Fruit fly (Drosophila melanogaster) whole organism, embryonic: ENCODE measurements around the gene CG34292.

Experiments
- Atf6 ChIP-seq: fragments of 200-800 bp; sonication (Bioruptor generic); IDR thresholded peaks from 2 replicates; pipeline ENCODE4 v1.3.6; 2022; ENCODE audit warnings: missing biosample characterization, missing genetic modification characterization
- Bdp1 ChIP-seq: fragments of 200-800 bp; sonication (Bioruptor generic); optimal IDR thresholded peaks from 3 replicates; lab custom pipeline; 2016; ENCODE audit warnings: missing biosample characterization, missing genetic modification characterization
- Bteb2 ChIP-seq: fragments of 200-800 bp; sonication (Bioruptor generic); optimal IDR thresholded peaks from 2 replicates; lab custom pipeline; 2016; ENCODE audit warnings: missing biosample characterization, missing genetic modification characterization
- CG13894 ChIP-seq: fragments of 200-800 bp; sonication (Bioruptor generic); optimal IDR thresholded peaks from 3 replicates; lab custom pipeline; 2018; ENCODE audit warnings: missing biosample characterization, mild to moderate bottlenecking, missing genetic modification characterization, moderate library complexity
- CG14050 ChIP-seq: fragments of 200-800 bp; sonication (Bioruptor generic); IDR thresholded peaks from 3 replicates; pipeline ENCODE4 v1.3.6; 2022; ENCODE audit warnings: missing biosample characterization, missing genetic modification characterization
- CG17385 ChIP-seq: fragments of 200-800 bp; sonication (Bioruptor generic); optimal IDR thresholded peaks from 3 replicates; lab custom pipeline; 2018; ENCODE audit warnings: missing biosample characterization, mild to moderate bottlenecking, missing genetic modification characterization
- CG17912 ChIP-seq: fragments of 200-800 bp; sonication (Bioruptor generic); optimal IDR thresholded peaks from 2 replicates; lab custom pipeline; 2018; ENCODE audit warnings: missing biosample characterization, mild to moderate bottlenecking, missing genetic modification characterization
- CG30020 ChIP-seq: fragments of 200-800 bp; optimal IDR thresholded peaks from 2 replicates; lab custom pipeline; 2019; ENCODE audit warnings: missing biosample characterization, mild to moderate bottlenecking, missing genetic modification characterization, moderate library complexity
- CG30431 ChIP-seq: fragments of 200-800 bp; sonication (Bioruptor generic); optimal IDR thresholded peaks from 2 replicates; lab custom pipeline; 2017; ENCODE audit warnings: missing biosample characterization, missing genetic modification characterization
- CG32532 ChIP-seq: fragments of 200-800 bp; sonication (Bioruptor generic); IDR thresholded peaks from 2 replicates; pipeline ENCODE4 v1.3.6; 2022; ENCODE audit warnings: missing biosample characterization, missing genetic modification characterization
- CG3407 ChIP-seq: fragments of 200-800 bp; sonication (Bioruptor generic); optimal IDR thresholded peaks from 2 replicates; lab custom pipeline; 2018; ENCODE audit warnings: missing biosample characterization, mild to moderate bottlenecking, missing genetic modification characterization
- CG4328 ChIP-seq: fragments of 200-800 bp; sonication (Bioruptor generic); optimal IDR thresholded peaks from 3 replicates; lab custom pipeline; 2017; ENCODE audit warnings: missing biosample characterization, missing genetic modification reagents, missing genetic modification characterization
- CG4424 ChIP-seq: fragments of 200-800 bp; sonication (Bioruptor generic); optimal IDR thresholded peaks from 3 replicates; lab custom pipeline; 2016; ENCODE audit warnings: missing biosample characterization, missing genetic modification characterization
- CG4820 ChIP-seq: fragments of 200-800 bp; sonication (Bioruptor generic); optimal IDR thresholded peaks from 3 replicates; lab custom pipeline; 2016; ENCODE audit warnings: missing biosample characterization, missing genetic modification characterization
- CG6254 ChIP-seq: fragments of 200-800 bp; sonication (Bioruptor generic); optimal IDR thresholded peaks from 3 replicates; lab custom pipeline; 2017; ENCODE audit warnings: mild to moderate bottlenecking, missing biosample characterization, missing genetic modification reagents, missing genetic modification characterization
- CG8089 ChIP-seq: fragments of 200-800 bp; sonication (Bioruptor generic); optimal IDR thresholded peaks from 3 replicates; lab custom pipeline; 2016; ENCODE audit warnings: missing biosample characterization, missing genetic modification characterization
- CG9797 ChIP-seq: fragments of 200-800 bp; sonication (Bioruptor generic); optimal IDR thresholded peaks from 3 replicates; lab custom pipeline; 2018; ENCODE audit warnings: missing biosample characterization, mild to moderate bottlenecking, missing genetic modification characterization
- CG9932 ChIP-seq: fragments of 200-800 bp; sonication (Bioruptor generic); IDR thresholded peaks from 2 replicates; pipeline ENCODE4 v1.3.6; 2022; ENCODE audit warnings: missing biosample characterization, missing genetic modification characterization
- D19B ChIP-seq: fragments of 200-800 bp; sonication (Bioruptor generic); optimal IDR thresholded peaks from 2 replicates; lab custom pipeline; 2017; ENCODE audit warnings: missing biosample characterization, mild to moderate bottlenecking, missing genetic modification characterization
- Dbx ChIP-seq: fragments of 200-800 bp; sonication (Bioruptor generic); IDR thresholded peaks from 3 replicates; pipeline ENCODE4 v1.3.6; 2022; ENCODE audit warnings: missing biosample characterization, missing genetic modification characterization
- E2f1 ChIP-seq: fragments of 200-800 bp; sonication (Bioruptor generic); IDR thresholded peaks from 2 replicates; pipeline ENCODE4 v1.3.6; 2022; ENCODE audit warnings: missing biosample characterization, missing genetic modification characterization
- Hsf ChIP-seq: fragments of 200-800 bp; sonication (Bioruptor generic); optimal IDR thresholded peaks from 3 replicates; lab custom pipeline; 2016; ENCODE audit warnings: missing biosample characterization, missing genetic modification characterization
- NC2β ChIP-seq: fragments of 200-800 bp; sonication (Bioruptor generic); optimal IDR thresholded peaks from 2 replicates; lab custom pipeline; 2016; ENCODE audit warnings: missing biosample characterization, missing genetic modification characterization
- PHDP ChIP-seq: fragments of 200-800 bp; sonication (Bioruptor generic); optimal IDR thresholded peaks from 3 replicates; lab custom pipeline; 2018; ENCODE audit warnings: missing biosample characterization, mild to moderate bottlenecking, missing genetic modification characterization, moderate library complexity
- Rfx ChIP-seq: fragments of 200-800 bp; sonication (Bioruptor generic); IDR thresholded peaks from 2 replicates; pipeline ENCODE4 v1.3.6; 2022; ENCODE audit warnings: missing biosample characterization, missing genetic modification characterization
- Sin3A ChIP-seq: fragments of >200 bp; optimal IDR thresholded peaks from 2 replicates; lab custom pipeline; 2018
- abd-A ChIP-seq: fragments of 200-800 bp; sonication (Bioruptor generic); optimal IDR thresholded peaks from 3 replicates; lab custom pipeline; 2019; ENCODE audit warnings: missing biosample characterization, mild to moderate bottlenecking, missing genetic modification characterization, moderate library complexity
- aop ChIP-seq: fragments of 200-800 bp; sonication (Bioruptor generic); IDR thresholded peaks from 2 replicates; pipeline ENCODE4 v1.3.6; 2022; ENCODE audit warnings: missing biosample characterization, missing genetic modification characterization
- croc ChIP-seq: fragments of 200-800 bp; sonication (Bioruptor generic); conservative IDR thresholded peaks from 3 replicates; pipeline ENCODE4 v1.3.6; 2022; ENCODE audit warnings: missing biosample characterization, missing genetic modification characterization
- dysf ChIP-seq: fragments of 200-800 bp; sonication (Bioruptor generic); IDR thresholded peaks from 3 replicates; pipeline ENCODE4 v1.3.6; 2022; ENCODE audit warnings: missing biosample characterization, missing genetic modification characterization
- ems ChIP-seq: fragments of 200-800 bp; sonication (Bioruptor generic); optimal IDR thresholded peaks from 3 replicates; lab custom pipeline; 2016; ENCODE audit warnings: missing biosample characterization, missing genetic modification characterization
- fd64A ChIP-seq: fragments of 200-800 bp; sonication (Bioruptor generic); optimal IDR thresholded peaks from 3 replicates; lab custom pipeline; 2018; ENCODE audit warnings: missing biosample characterization, mild to moderate bottlenecking, missing genetic modification characterization
- gsb-n ChIP-seq: fragments of 200-800 bp; sonication (Bioruptor generic); optimal IDR thresholded peaks from 3 replicates; lab custom pipeline; 2018; ENCODE audit warnings: missing biosample characterization, mild to moderate bottlenecking, missing genetic modification characterization
- gt ChIP-seq: fragments of 200-800 bp; sonication (Bioruptor generic); IDR thresholded peaks from 2 replicates; pipeline ENCODE4 v1.3.6; 2022; ENCODE audit warnings: missing biosample characterization, missing genetic modification characterization
- hbn ChIP-seq: fragments of 200-800 bp; sonication (Bioruptor generic); IDR thresholded peaks from 2 replicates; pipeline ENCODE4 v1.3.6; 2022; ENCODE audit warnings: missing biosample characterization, missing genetic modification characterization; ENCODE audit not compliant: partially characterized antibody
- insv ChIP-seq, 2 experiments: fragments of 200-800 bp; sonication (Bioruptor generic); optimal IDR thresholded peaks; 3 replicates each; lab custom pipeline; 2016 to 2018; ENCODE audit warnings: missing biosample characterization in 2 of 2, missing genetic modification characterization in 2 of 2
- jumu ChIP-seq: fragments of 200-800 bp; sonication (Bioruptor generic); optimal IDR thresholded peaks from 3 replicates; lab custom pipeline; 2016; ENCODE audit warnings: missing biosample characterization, missing genetic modification characterization
- luna ChIP-seq: fragments of 200-800 bp; sonication (Bioruptor generic); optimal IDR thresholded peaks from 2 replicates; lab custom pipeline; 2016; ENCODE audit warnings: missing biosample characterization, missing genetic modification characterization
- pfk ChIP-seq: fragments of 200-800 bp; sonication (Bioruptor generic); optimal IDR thresholded peaks from 2 replicates; lab custom pipeline; 2018; ENCODE audit warnings: missing biosample characterization, mild to moderate bottlenecking, missing genetic modification characterization, moderate library complexity
- rib ChIP-seq: fragments of 200-800 bp; sonication (Bioruptor generic); IDR thresholded peaks from 2 replicates; pipeline ENCODE4 v1.3.6; 2022; ENCODE audit warnings: missing biosample characterization, missing genetic modification characterization
- salm ChIP-seq: fragments of 200-800 bp; sonication (Bioruptor generic); optimal IDR thresholded peaks from 2 replicates; lab custom pipeline; 2018; ENCODE audit warnings: missing biosample characterization, mild to moderate bottlenecking, missing genetic modification characterization
- sens-2 ChIP-seq: fragments of 200-800 bp; sonication (Bioruptor generic); IDR thresholded peaks from 2 replicates; pipeline ENCODE4 v1.3.6; 2022; ENCODE audit warnings: missing biosample characterization, missing genetic modification characterization
- shn ChIP-seq: fragments of 200-800 bp; sonication (Bioruptor generic); optimal IDR thresholded peaks from 3 replicates; lab custom pipeline; 2016; ENCODE audit warnings: missing biosample characterization, missing genetic modification characterization
- sima ChIP-seq: fragments of 200-800 bp; sonication (Bioruptor generic); optimal IDR thresholded peaks from 2 replicates; lab custom pipeline; 2016; ENCODE audit warnings: missing biosample characterization, missing genetic modification characterization
- slp2 ChIP-seq: fragments of 200-800 bp; sonication (Bioruptor generic); optimal IDR thresholded peaks from 2 replicates; lab custom pipeline; 2016; ENCODE audit warnings: missing biosample characterization, missing genetic modification characterization
- tio ChIP-seq: fragments of 200-800 bp; sonication (Bioruptor generic); optimal IDR thresholded peaks from 2 replicates; lab custom pipeline; 2017; ENCODE audit warnings: missing biosample characterization, missing genetic modification characterization, inconsistent platforms
- tx ChIP-seq: fragments of 200-800 bp; sonication (Bioruptor generic); optimal IDR thresholded peaks from 2 replicates; lab custom pipeline; 2016; ENCODE audit warnings: missing biosample characterization, missing genetic modification characterization
- vfl ChIP-seq: fragments of 200-800 bp; sonication (Bioruptor generic); optimal IDR thresholded peaks from 2 replicates; lab custom pipeline; 2016; ENCODE audit warnings: missing biosample characterization, missing genetic modification characterization
- wek ChIP-seq: fragments of 200-800 bp; sonication (Bioruptor generic); optimal IDR thresholded peaks from 3 replicates; lab custom pipeline; 2018; ENCODE audit warnings: missing biosample characterization, mild to moderate bottlenecking, missing genetic modification characterization, moderate library complexity
- z ChIP-seq: fragments of 200-800 bp; sonication (Bioruptor generic); IDR thresholded peaks from 3 replicates; pipeline ENCODE4 v1.3.6; 2022; ENCODE audit warnings: missing biosample characterization, missing genetic modification characterization

Gene CG34292

dm6 chr3R:27111784-27112602 is 50.0 kb downstream of the CG34292 start, which contains the start of the genes gb and CG5815 (continued):
- peak; percentile 96 for TF ChIP-seq Rfx
- TF ChIP-seq CG30431 (GFP tag; lab: Kevin White, UChicago) = peak; percentile 89
- peak; percentile 97 for TF ChIP-seq CG9932
- TF ChIP-seq tio = peak; percentile 88
- peak; percentile 83 for TF ChIP-seq CG9797 (GFP tag; lab: Kevin White, UChicago)
- peak; percentile 66 for TF ChIP-seq CG17912 (GFP tag; lab: Kevin White, UChicago)
- no peak for TF ChIP-seq fd64A (GFP tag; lab: Kevin White, UChicago)
- TF ChIP-seq abd-A (tag; lab: Kevin White, UChicago) = no peak
- peak; percentile 61 for TF ChIP-seq jumu (GFP tag; lab: Kevin White, UChicago)
- peak; percentile 73; the same call in 1 of the 2 replicates for TF ChIP-seq sens-2
- peak; percentile 63 for TF ChIP-seq salm
- no peak for TF ChIP-seq sima (GFP tag; lab: Kevin White, UChicago)
- TF ChIP-seq shn = peak; percentile 73
- peak; percentile 93 for TF ChIP-seq Atf6 (GFP tag; lab: Robert Waterston, UW)
- peak; percentile 91 for TF ChIP-seq vfl (GFP tag; lab: Kevin White, UChicago)
- TF ChIP-seq Bdp1 (GFP tag; lab: Kevin White, UChicago) = peak; percentile 77
- 0 out of 2 replicates have a peak, but pooled peaks have one; percentile 40 for TF ChIP-seq aop (GFP tag; lab: Robert Waterston, UW)
- TF ChIP-seq wek (GFP tag; lab: Kevin White, UChicago) = no peak
- peak; percentile 89 for TF ChIP-seq dysf
- TF ChIP-seq luna (GFP tag; lab: Kevin White, UChicago) = no peak
- peak; percentile 92 for TF ChIP-seq CG6254
- peak; percentile 83 for TF ChIP-seq rib (GFP tag; lab: Robert Waterston, UW)
- TF ChIP-seq CG13894 = no peak
- 0 out of 2 replicates have a peak, but pooled peaks have one; percentile 38 for TF ChIP-seq gt
- peak; percentile 84 for TF ChIP-seq E2f1 (GFP tag; lab: Robert Waterston, UW)
- TF ChIP-seq Sin3A (lab: Kevin White, UChicago) = peak; percentile 82
- TF ChIP-seq PHDP (tag; lab: Kevin White, UChicago) = peak; percentile 92
- TF ChIP-seq CG14050 (GFP tag; lab: Robert Waterston, UW) = peak; percentile 82
- TF ChIP-seq CG3407 (GFP tag; lab: Kevin White, UChicago) = peak; percentile 63
- TF ChIP-seq insv (GFP tag; optimal IDR thresholded peaks at IDR 0.05; lab: Kevin White, UChicago) = peak in 1 of 2 experiments; percentile 65
- TF ChIP-seq gsb-n (tag; lab: Kevin White, UChicago) = no peak
- peak; percentile 48 for TF ChIP-seq NC2β (GFP tag; lab: Kevin White, UChicago)
- TF ChIP-seq Bteb2 = peak; percentile 78
- TF ChIP-seq tx (GFP tag; lab: Kevin White, UChicago) = peak; percentile 59
- peak; percentile 93 for TF ChIP-seq CG4424
- TF ChIP-seq CG8089 (GFP tag; lab: Kevin White, UChicago) = peak; percentile 54
- peak; percentile 79 for TF ChIP-seq croc (GFP tag; lab: Robert Waterston, UW)
- TF ChIP-seq pfk = peak; percentile 17
- peak; percentile 55 for TF ChIP-seq slp2 (GFP tag; lab: Kevin White, UChicago)
- TF ChIP-seq CG4820 (GFP tag; lab: Kevin White, UChicago) = peak; percentile 86
- peak; percentile 91 for TF ChIP-seq CG17385 (GFP tag; lab: Kevin White, UChicago)
- TF ChIP-seq Dbx = peak; percentile 95
- peak; percentile 82 for TF ChIP-seq D19B (GFP tag; lab: Kevin White, UChicago)
- TF ChIP-seq z (GFP tag; lab: Robert Waterston, UW) = no peak; the same call in 1 of the 3 replicates
- TF ChIP-seq hbn (GFP tag; lab: Robert Waterston, UW) = peak; percentile 94
- peak; percentile 85 for TF ChIP-seq CG4328 (GFP tag; lab: Kevin White, UChicago)
- TF ChIP-seq CG32532 (GFP tag; lab: Robert Waterston, UW) = peak; percentile 96
- TF ChIP-seq Hsf (GFP tag; lab: Kevin White, UChicago) = peak; percentile 91
- peak; percentile 87 for TF ChIP-seq ems (GFP tag; lab: Kevin White, UChicago)
- peak; percentile 71 for TF ChIP-seq CG30020 (tag; lab: Kevin White, UChicago)
